Worm (Caenorhabditis elegans) whole organism, late embryonic: ENCODE measurements around the gene fbxa-138.
"Not testable (repeated sequence)": the region's sequence is repeated elsewhere in the genome, so short reads cannot be mapped to it uniquely, and the experiment has no call there.

ENCODE experiments used
- C08G9.2 ChIP-seq: sonication (generic microtip); optimal IDR thresholded peaks from 2 replicates; lab custom pipeline; 2016; ENCODE audit warnings: mild to moderate bottlenecking, missing genetic modification characterization, moderate library complexity, missing compliant biosample characterization
- F13H6.1 ChIP-seq: sonication (generic microtip); optimal IDR thresholded peaks from 2 replicates; lab custom pipeline; 2016; ENCODE audit warnings: missing genetic modification characterization, missing compliant biosample characterization
- K02D7.2 ChIP-seq: sonication (generic microtip); optimal IDR thresholded peaks from 2 replicates; lab custom pipeline; 2017; ENCODE audit warnings: mild to moderate bottlenecking, missing genetic modification characterization, missing compliant biosample characterization
- T23F11.4 ChIP-seq: fragments of 200-800 bp; sonication (Bioruptor generic); optimal IDR thresholded peaks from 2 replicates; lab custom pipeline; 2018; ENCODE audit warnings: mild to moderate bottlenecking, missing genetic modification characterization, missing compliant biosample characterization
- Y22D7AL.16 ChIP-seq: sonication (generic microtip); optimal IDR thresholded peaks from 2 replicates; lab custom pipeline; 2016; ENCODE audit warnings: missing genetic modification characterization, missing compliant biosample characterization
- ceh-14 ChIP-seq: sonication (generic microtip); optimal IDR thresholded peaks from 2 replicates; lab custom pipeline; 2016; ENCODE audit warnings: missing genotype, missing genetic modification characterization, missing compliant biosample characterization
- ceh-22 ChIP-seq: sonication (generic microtip); optimal IDR thresholded peaks from 2 replicates; lab custom pipeline; 2017; ENCODE audit warnings: missing biosample characterization, missing genetic modification characterization
- ceh-24 ChIP-seq: sonication (generic microtip); optimal IDR thresholded peaks from 2 replicates; lab custom pipeline; 2016; ENCODE audit warnings: mild to moderate bottlenecking, missing genetic modification characterization, missing compliant biosample characterization
- ceh-45 ChIP-seq: fragments of 200-800 bp; sonication (Bioruptor generic); IDR thresholded peaks from 2 replicates; pipeline ENCODE4 v1.3.6; 2022; ENCODE audit warnings: missing genetic modification reagents, missing genetic modification characterization, missing compliant biosample characterization
- ceh-6 ChIP-seq: fragments of 200-800 bp; sonication (Bioruptor generic); optimal IDR thresholded peaks from 2 replicates; lab custom pipeline; 2018; ENCODE audit warnings: mild to moderate bottlenecking, missing genetic modification characterization, missing compliant biosample characterization
- ceh-9 ChIP-seq: sonication (generic microtip); optimal IDR thresholded peaks from 2 replicates; lab custom pipeline; 2016; ENCODE audit warnings: mild to moderate bottlenecking, missing genetic modification characterization, inconsistent platforms, missing compliant biosample characterization
- dmd-4 ChIP-seq: sonication (generic microtip); optimal IDR thresholded peaks from 2 replicates; lab custom pipeline; 2016; ENCODE audit warnings: borderline replicate concordance, missing genetic modification characterization, missing compliant biosample characterization
- dve-1 ChIP-seq: sonication (generic microtip); optimal IDR thresholded peaks from 2 replicates; lab custom pipeline; 2017; ENCODE audit warnings: antibody characterized with exemption, mild to moderate bottlenecking, missing genetic modification characterization, missing compliant biosample characterization
- elt-4 ChIP-seq: sonication (generic microtip); optimal IDR thresholded peaks from 2 replicates; lab custom pipeline; 2016; ENCODE audit warnings: missing genetic modification characterization, missing compliant biosample characterization
- ets-4 ChIP-seq: sonication (generic microtip); optimal IDR thresholded peaks from 2 replicates; lab custom pipeline; 2016; ENCODE audit warnings: missing genetic modification characterization, missing compliant biosample characterization
- eyg-1 ChIP-seq: sonication (generic microtip); optimal IDR thresholded peaks from 2 replicates; lab custom pipeline; 2016; ENCODE audit warnings: missing genotype, missing genetic modification characterization, missing compliant biosample characterization
- fax-1 ChIP-seq: sonication (generic microtip); optimal IDR thresholded peaks from 2 replicates; lab custom pipeline; 2016; ENCODE audit warnings: missing genotype, missing genetic modification characterization, missing compliant biosample characterization
- fkh-6 ChIP-seq: sonication (generic microtip); optimal IDR thresholded peaks from 2 replicates; lab custom pipeline; 2016; ENCODE audit warnings: missing genetic modification characterization, missing compliant biosample characterization
- gmeb-2 ChIP-seq: sonication (generic microtip); optimal IDR thresholded peaks from 2 replicates; lab custom pipeline; 2016; ENCODE audit warnings: missing genetic modification characterization, inconsistent platforms, missing compliant biosample characterization
- hlh-13 ChIP-seq: fragments of 200-800 bp; sonication (Bioruptor generic); optimal IDR thresholded peaks from 2 replicates; lab custom pipeline; 2018; ENCODE audit warnings: mild to moderate bottlenecking, missing genetic modification characterization, missing compliant biosample characterization
- hlh-6 ChIP-seq: sonication (generic microtip); optimal IDR thresholded peaks from 2 replicates; lab custom pipeline; 2016; ENCODE audit warnings: missing genotype, missing genetic modification characterization, missing compliant biosample characterization
- hlh-8 ChIP-seq: sonication (generic microtip); optimal IDR thresholded peaks from 2 replicates; lab custom pipeline; 2016; ENCODE audit warnings: missing genotype, missing genetic modification characterization, missing compliant biosample characterization
- lim-6 ChIP-seq: sonication (generic microtip); optimal IDR thresholded peaks from 2 replicates; lab custom pipeline; 2016; ENCODE audit warnings: missing genetic modification characterization, missing compliant biosample characterization
- lin-11 ChIP-seq: fragments of 200-800 bp; sonication (Bioruptor generic); optimal IDR thresholded peaks from 2 replicates; lab custom pipeline; 2018; ENCODE audit warnings: mild to moderate bottlenecking, missing genetic modification characterization, missing compliant biosample characterization
- madf-2 ChIP-seq: sonication (generic microtip); optimal IDR thresholded peaks from 2 replicates; lab custom pipeline; 2017; ENCODE audit warnings: missing genetic modification characterization, missing compliant biosample characterization
- nfya-1 ChIP-seq: sonication (generic microtip); optimal IDR thresholded peaks from 2 replicates; lab custom pipeline; 2017; ENCODE audit warnings: missing genetic modification characterization, mild to moderate bottlenecking, missing compliant biosample characterization, antibody characterized with exemption, moderate library complexity
- npax-4 ChIP-seq: sonication (generic microtip); optimal IDR thresholded peaks from 2 replicates; lab custom pipeline; 2016; ENCODE audit warnings: missing genetic modification characterization, missing compliant biosample characterization
- pag-3 ChIP-seq: sonication (generic microtip); optimal IDR thresholded peaks from 2 replicates; lab custom pipeline; 2016; ENCODE audit warnings: missing compliant biosample characterization, missing genetic modification characterization, borderline replicate concordance
- pat-9 ChIP-seq: fragments of 200-800 bp; sonication (Bioruptor generic); optimal IDR thresholded peaks from 2 replicates; lab custom pipeline; 2018; ENCODE audit warnings: mild to moderate bottlenecking, missing genetic modification characterization, moderate library complexity, missing compliant biosample characterization
- pha-2 ChIP-seq: sonication (generic microtip); optimal IDR thresholded peaks from 2 replicates; lab custom pipeline; 2017; ENCODE audit warnings: mild to moderate bottlenecking, missing genetic modification characterization, missing compliant biosample characterization
- pros-1 ChIP-seq: fragments of 150-350 bp; optimal IDR thresholded peaks from 2 replicates; lab custom pipeline; 2014; ENCODE audit warnings: missing biosample characterization, missing genetic modification reagents, missing genetic modification characterization
- ref-2 ChIP-seq: sonication (generic microtip); optimal IDR thresholded peaks from 2 replicates; lab custom pipeline; 2016; ENCODE audit warnings: missing genetic modification characterization, missing compliant biosample characterization
- rnt-1 ChIP-seq: sonication (generic microtip); optimal IDR thresholded peaks from 2 replicates; lab custom pipeline; 2016; ENCODE audit warnings: missing genetic modification characterization, missing compliant biosample characterization
- tbx-2 ChIP-seq: sonication (generic microtip); optimal IDR thresholded peaks from 2 replicates; lab custom pipeline; 2016; ENCODE audit warnings: missing genetic modification characterization, missing compliant biosample characterization
- ttx-3 ChIP-seq: sonication (generic microtip); optimal IDR thresholded peaks from 2 replicates; lab custom pipeline; 2016; ENCODE audit warnings: missing genetic modification reagents, missing genetic modification characterization, missing compliant biosample characterization

Gene fbxa-138

DNA sequence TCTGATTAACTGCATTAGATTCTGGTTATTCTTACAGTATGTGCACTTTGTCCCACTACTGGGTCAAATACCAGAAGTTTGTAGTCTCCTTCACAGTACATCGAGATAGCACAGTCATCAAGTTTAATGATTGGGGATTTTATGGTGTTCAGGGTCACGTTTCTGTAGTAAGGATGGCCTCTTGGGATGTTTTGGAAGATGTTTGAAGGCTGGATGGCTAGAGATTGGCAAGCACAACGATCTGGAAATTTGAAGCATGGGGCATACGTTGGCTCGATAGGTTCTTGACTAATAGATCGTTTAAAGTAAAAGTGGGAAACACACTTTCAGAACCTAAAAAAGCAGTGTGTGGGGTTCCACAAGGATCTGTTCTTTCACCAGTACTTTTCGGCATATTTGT lies 26.1 kb downstream of the fbxa-138 start, which contains the start of gene Y82E9BR.8:
Gene Y82E9BR.8 (minus strand): TSS at position 101 of the 400 bp plus-strand sequence.
- TF ChIP-seq Y22D7AL.16; fkh-6 (tag; lab: Kevin White, UChicago); gmeb-2 (tag; lab: Kevin White, UChicago): not testable (repeated sequence)

DNA sequence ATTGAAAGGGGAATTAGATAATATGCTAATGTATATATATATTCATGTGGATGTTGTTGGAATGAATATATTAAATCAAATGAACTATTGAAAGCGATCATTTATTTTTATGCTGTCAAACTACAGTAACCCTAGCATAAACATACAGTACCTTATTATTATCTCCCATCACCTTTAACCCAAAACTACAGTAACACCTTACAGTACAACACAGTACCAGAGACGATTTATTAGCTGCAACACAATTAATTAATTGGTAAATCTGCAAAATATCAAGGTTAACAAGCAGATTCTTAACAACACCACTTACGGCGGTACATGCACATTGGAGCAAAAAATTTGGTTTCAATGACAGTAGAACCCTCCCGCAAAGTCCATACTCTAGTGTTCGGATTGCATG lies 28.7 kb downstream of the fbxa-138 start, which contains the start of gene Y82E9BL.1:
Gene Y82E9BL.1 (minus strand): TSS at position 101 of the 400 bp plus-strand sequence.
- TF ChIP-seq ceh-22 (tag; lab: Kevin White, UChicago) (no peak), pha-2 (tag; lab: Kevin White, UChicago) (no peak), ceh-9 (tag; lab: Kevin White, UChicago) (no peak), hlh-6 (tag; lab: Kevin White, UChicago) (no peak), ceh-24 (no peak), T23F11.4 (GFP tag; lab: Kevin White, UChicago) (no peak), ceh-45 (no peak), tbx-2 (tag; lab: Kevin White, UChicago) (no peak), pag-3 (no peak), pat-9 (tag; lab: Kevin White, UChicago) (no peak)

DNA sequence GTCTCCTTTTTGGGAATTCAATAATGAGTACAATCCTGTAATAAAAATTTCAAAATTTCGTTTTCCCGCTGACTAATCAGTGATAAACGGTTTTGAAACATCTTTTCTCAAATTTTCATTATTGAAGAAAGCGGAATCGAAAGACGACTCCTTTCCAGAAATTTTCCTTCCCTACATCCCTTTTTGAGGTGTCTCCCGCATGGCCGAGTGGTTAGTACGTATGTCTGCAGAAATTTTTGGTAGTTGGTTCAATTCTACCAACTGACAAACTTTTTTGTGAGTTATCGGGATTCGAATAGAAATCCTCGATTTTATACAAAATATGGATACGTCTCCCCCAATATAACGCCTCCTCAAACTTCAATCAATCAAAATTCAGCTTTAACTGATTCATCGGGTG lies 29.5 kb downstream of the fbxa-138 start:
- TF ChIP-seq madf-2 (tag; lab: Kevin White, UChicago): no peak
- TF ChIP-seq F13H6.1 (tag; lab: Kevin White, UChicago): no peak
- TF ChIP-seq K02D7.2 (tag; lab: Kevin White, UChicago): no peak

DNA sequence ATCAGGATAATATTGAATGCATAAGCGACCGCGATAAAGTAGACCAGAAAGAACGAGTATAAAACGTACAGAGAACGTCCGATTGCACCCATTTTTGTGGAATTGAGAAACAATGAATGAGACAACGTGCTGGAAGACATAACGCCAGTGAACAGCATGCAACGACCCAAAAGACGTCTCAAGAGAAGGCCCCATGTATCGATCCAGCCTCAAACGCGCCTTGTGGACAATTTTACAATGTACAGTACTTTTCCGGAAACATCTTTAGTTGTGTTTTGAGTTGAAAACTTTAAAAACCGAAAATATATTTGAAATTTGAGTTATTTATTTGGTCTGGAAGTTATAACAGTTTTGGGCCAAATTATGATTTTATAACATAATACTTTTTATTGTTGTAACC lies 33.3 kb downstream of the fbxa-138 start, which contains the start of gene Y82E9BL.3:
Gene Y82E9BL.3 (minus strand): TSS at position 101 of the 400 bp plus-strand sequence.
- TF ChIP-seq lin-11 (tag; lab: Kevin White, UChicago) (no peak), madf-2 (tag; lab: Kevin White, UChicago) (no peak), C08G9.2 (tag; lab: Kevin White, UChicago) (no peak), lim-6 (tag; lab: Kevin White, UChicago) (no peak), fax-1 (no peak), nfya-1 (tag; lab: Kevin White, UChicago) (no peak), dmd-4 (tag; lab: Kevin White, UChicago) (no peak), gmeb-2 (tag; lab: Kevin White, UChicago) (no peak), ceh-14 (tag; lab: Kevin White, UChicago) (no peak), eyg-1 (no peak), elt-4 (no peak), ets-4 (no peak), rnt-1 (tag; lab: Kevin White, UChicago) (no peak), npax-4 (no peak), ttx-3 (tag; lab: Kevin White, UChicago) (no peak), ref-2 (tag; lab: Kevin White, UChicago) (no peak), dve-1 (tag; lab: Kevin White, UChicago) (no peak), hlh-8 (no peak), ceh-6 (GFP tag; lab: Kevin White, UChicago) (no peak), hlh-13 (GFP tag; lab: Kevin White, UChicago) (no peak)

DNA sequence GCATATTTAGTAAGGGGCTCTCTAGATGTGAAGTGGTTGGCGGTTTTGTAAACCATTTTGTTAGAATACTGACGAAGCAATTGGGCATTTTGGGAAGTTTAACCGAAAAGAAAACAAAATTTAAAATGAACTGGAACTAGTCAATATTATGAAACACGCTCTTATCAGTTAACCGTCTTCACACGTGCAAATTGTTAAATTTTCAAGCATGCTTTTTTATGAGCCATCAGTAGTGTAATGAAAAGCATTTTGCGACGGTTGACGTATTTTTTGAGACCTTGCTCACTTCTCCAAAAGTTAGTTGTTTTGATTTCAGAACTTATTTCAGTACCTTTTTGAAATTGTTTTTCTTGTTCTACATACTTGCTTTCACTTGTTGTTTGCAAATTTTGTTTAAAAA lies 34.7 kb downstream of the fbxa-138 start, which contains the start of gene fbxa-25:
Gene fbxa-25 (minus strand): TSS at position 138 of the 400 bp plus-strand sequence.
- TF ChIP-seq ref-2 (tag; lab: Kevin White, UChicago): no peak
- no peak for TF ChIP-seq nfya-1 (tag; lab: Kevin White, UChicago)
- TF ChIP-seq pros-1 (tag; lab: Kevin White, UChicago): no peak
- no peak for TF ChIP-seq ttx-3 (tag; lab: Kevin White, UChicago)
